Worm (Caenorhabditis elegans) whole organism, mixed stage, embryonic: ENCODE results near the gene leo-1.
"Not testable (repeated sequence)": the region's sequence is repeated elsewhere in the genome, so short reads cannot be mapped to it uniquely, and the experiment has no call there.

Experiments used
- blmp-1 ChIP-seq: fragments of 150-350 bp; optimal IDR thresholded peaks from 2 replicates; lab custom pipeline; 2014; ENCODE audit warnings: missing biosample characterization, missing genetic modification characterization
- flh-1 ChIP-seq: fragments of 200-800 bp; sonication (Bioruptor generic); optimal IDR thresholded peaks from 2 replicates; lab custom pipeline; 2018; ENCODE audit warnings: mild to moderate bottlenecking, missing genetic modification characterization, moderate library complexity, missing compliant biosample characterization
- lsy-2 ChIP-seq: fragments of 150-350 bp; optimal IDR thresholded peaks from 2 replicates; lab custom pipeline; 2014; ENCODE audit warnings: missing biosample characterization, missing genetic modification characterization
- pha-4 ChIP-seq: fragments of 150-350 bp; optimal IDR thresholded peaks from 2 replicates; lab custom pipeline; 2018; ENCODE audit warnings: missing biosample characterization, missing genetic modification reagents, missing genetic modification characterization
- snpc-4 ChIP-seq: fragments of 150-350 bp; optimal IDR thresholded peaks from 2 replicates; lab custom pipeline; 2014; ENCODE audit warnings: missing biosample characterization, missing genetic modification characterization
- unc-62 ChIP-seq: fragments of 150-350 bp; optimal IDR thresholded peaks from 2 replicates; lab custom pipeline; 2014; ENCODE audit warnings: missing biosample characterization, missing genetic modification reagents, missing genetic modification characterization
- zip-8 ChIP-seq: fragments of 150-350 bp; optimal IDR thresholded peaks from 2 replicates; lab custom pipeline; 2014; ENCODE audit warnings: missing biosample characterization, missing genetic modification characterization
- ztf-11 ChIP-seq: fragments of 150-350 bp; optimal IDR thresholded peaks from 2 replicates; lab custom pipeline; 2014; ENCODE audit warnings: missing biosample characterization, missing genetic modification characterization

DNA sequence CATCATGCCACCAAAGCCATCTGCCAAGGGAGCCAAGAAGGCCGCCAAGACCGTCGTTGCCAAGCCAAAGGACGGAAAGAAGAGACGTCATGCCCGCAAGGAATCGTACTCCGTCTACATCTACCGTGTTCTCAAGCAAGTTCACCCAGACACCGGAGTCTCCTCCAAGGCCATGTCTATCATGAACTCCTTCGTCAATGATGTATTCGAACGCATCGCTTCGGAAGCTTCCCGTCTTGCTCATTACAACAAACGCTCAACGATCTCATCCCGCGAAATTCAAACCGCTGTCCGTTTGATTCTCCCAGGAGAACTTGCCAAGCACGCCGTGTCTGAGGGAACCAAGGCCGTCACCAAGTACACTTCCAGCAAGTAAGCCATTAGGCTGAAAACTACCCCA is 4.4 kb downstream of the leo-1 start, which contains the start of gene his-48:
- TF ChIP-seq unc-62 (GFP tag; lab: Kevin White, UChicago); lsy-2 (tag; lab: Kevin White, UChicago); ztf-11 (tag; lab: Kevin White, UChicago); snpc-4 (tag; lab: Kevin White, UChicago); blmp-1 (tag; lab: Kevin White, UChicago); zip-8 (tag; lab: Kevin White, UChicago); flh-1 (GFP tag; lab: Kevin White, UChicago); pha-4 (tag; lab: Kevin White, UChicago): not testable (repeated sequence)
